Fruit fly (Drosophila melanogaster) whole organism, prepupa: ENCODE results near the gene Zwilch.

Source experiments
- CG10669 ChIP-seq: fragments of 200-800 bp; sonication (Bioruptor generic); optimal IDR thresholded peaks from 3 replicates; lab custom pipeline; 2018; ENCODE audit warnings: missing biosample characterization, mild to moderate bottlenecking, missing genetic modification characterization, moderate library complexity
- CG15336 ChIP-seq: fragments of 200-800 bp; sonication (Bioruptor generic); IDR thresholded peaks from 2 replicates; pipeline ENCODE4 v1.3.6; 2022; ENCODE audit warnings: missing biosample characterization, missing genetic modification characterization
- CG1621 ChIP-seq: fragments of 200-800 bp; sonication (Bioruptor generic); optimal IDR thresholded peaks from 3 replicates; lab custom pipeline; 2018; ENCODE audit warnings: missing biosample characterization, mild to moderate bottlenecking, missing genetic modification characterization
- CG3032 ChIP-seq: fragments of 200-800 bp; optimal IDR thresholded peaks from 2 replicates; lab custom pipeline; 2019; ENCODE audit warnings: missing biosample characterization, mild to moderate bottlenecking, missing genetic modification characterization, moderate library complexity
- CG34406 ChIP-seq: fragments of 200-800 bp; sonication (Bioruptor generic); optimal IDR thresholded peaks from 3 replicates; lab custom pipeline; 2016; ENCODE audit warnings: missing biosample characterization, missing genetic modification characterization
- CG3919 ChIP-seq: fragments of 200-800 bp; sonication (Bioruptor generic); optimal IDR thresholded peaks from 3 replicates; lab custom pipeline; 2016; ENCODE audit warnings: missing biosample characterization, missing genetic modification characterization
- CG4318 ChIP-seq: fragments of 200-800 bp; sonication (Bioruptor generic); optimal IDR thresholded peaks from 3 replicates; lab custom pipeline; 2017; ENCODE audit warnings: missing biosample characterization, mild to moderate bottlenecking, missing genetic modification characterization
- CG6163 ChIP-seq: fragments of 200-800 bp; sonication (Bioruptor generic); IDR thresholded peaks from 3 replicates; pipeline ENCODE4 v1.3.6; 2022; ENCODE audit warnings: missing biosample characterization, missing genetic modification characterization
- CG6792 ChIP-seq: fragments of 200-800 bp; sonication (Bioruptor generic); optimal IDR thresholded peaks from 3 replicates; lab custom pipeline; 2016; ENCODE audit warnings: missing biosample characterization, missing genetic modification characterization
- CG6808 ChIP-seq: fragments of 200-800 bp; sonication (Bioruptor generic); optimal IDR thresholded peaks from 3 replicates; lab custom pipeline; 2017; ENCODE audit warnings: missing biosample characterization, missing genetic modification characterization, mild to moderate bottlenecking, moderate library complexity, missing genetic modification reagents
- CG6854 ChIP-seq: fragments of 200-800 bp; sonication (Bioruptor generic); optimal IDR thresholded peaks from 2 replicates; lab custom pipeline; 2017; ENCODE audit warnings: missing biosample characterization, mild to moderate bottlenecking, missing genetic modification characterization
- CG8119 ChIP-seq: fragments of 200-800 bp; sonication (Bioruptor generic); IDR thresholded peaks from 3 replicates; pipeline ENCODE4 v1.3.6; 2022; ENCODE audit warnings: missing biosample characterization, missing genetic modification characterization
- CG8319 ChIP-seq: fragments of 200-800 bp; sonication (Bioruptor generic); optimal IDR thresholded peaks from 3 replicates; lab custom pipeline; 2016; ENCODE audit warnings: missing biosample characterization, missing genetic modification characterization
- CG9139 ChIP-seq: fragments of 200-800 bp; sonication (Bioruptor generic); optimal IDR thresholded peaks from 3 replicates; lab custom pipeline; 2017; ENCODE audit warnings: missing biosample characterization, mild to moderate bottlenecking, missing genetic modification characterization
- Eip75B ChIP-seq: fragments of 200-800 bp; sonication (Bioruptor generic); optimal IDR thresholded peaks from 3 replicates; lab custom pipeline; 2016; ENCODE audit warnings: missing biosample characterization, missing genetic modification characterization
- Eip78C ChIP-seq: fragments of 200-800 bp; sonication (Bioruptor generic); peaks from one replicate; lab custom pipeline; 2016; ENCODE audit warnings: missing biosample characterization, missing genetic modification characterization
- Gug ChIP-seq: fragments of 200-800 bp; sonication (Bioruptor generic); IDR thresholded peaks from 2 replicates; pipeline ENCODE4 v1.3.6; 2022; ENCODE audit warnings: missing biosample characterization, missing genetic modification characterization
- Hr39 ChIP-seq: fragments of 200-800 bp; sonication (Bioruptor generic); optimal IDR thresholded peaks from 2 replicates; lab custom pipeline; 2016; ENCODE audit warnings: missing biosample characterization, missing genetic modification characterization
- Hr4 ChIP-seq: fragments of 200-800 bp; sonication (Bioruptor generic); optimal IDR thresholded peaks from 3 replicates; lab custom pipeline; 2016; ENCODE audit warnings: missing biosample characterization, missing genetic modification characterization
- Lpt ChIP-seq: fragments of 200-800 bp; sonication (Bioruptor generic); optimal IDR thresholded peaks from 3 replicates; lab custom pipeline; 2016; ENCODE audit warnings: missing biosample characterization, missing genetic modification characterization
- OdsH ChIP-seq: fragments of 200-800 bp; sonication (Bioruptor generic); optimal IDR thresholded peaks from 3 replicates; lab custom pipeline; 2016; ENCODE audit warnings: missing biosample characterization, missing genetic modification characterization
- Sox102F ChIP-seq: fragments of 200-800 bp; sonication (Bioruptor generic); optimal IDR thresholded peaks from 2 replicates; lab custom pipeline; 2016; ENCODE audit warnings: missing biosample characterization, mild to moderate bottlenecking, missing genetic modification characterization
- Sox14 ChIP-seq: fragments of 200-800 bp; sonication (Bioruptor generic); optimal IDR thresholded peaks from 3 replicates; lab custom pipeline; 2016; ENCODE audit warnings: missing biosample characterization, missing genetic modification characterization
- achi ChIP-seq: fragments of 200-800 bp; sonication (Bioruptor generic); optimal IDR thresholded peaks from 3 replicates; lab custom pipeline; 2016; ENCODE audit warnings: missing biosample characterization, missing genetic modification characterization
- acj6 ChIP-seq: fragments of 200-800 bp; sonication (Bioruptor generic); optimal IDR thresholded peaks from 3 replicates; lab custom pipeline; 2016; ENCODE audit warnings: missing biosample characterization, missing genetic modification characterization
- cyc ChIP-seq: fragments of 200-800 bp; sonication (Bioruptor generic); optimal IDR thresholded peaks from 3 replicates; lab custom pipeline; 2016; ENCODE audit warnings: missing biosample characterization, missing genetic modification characterization
- dsx ChIP-seq: fragments of 200-800 bp; optimal IDR thresholded peaks from 3 replicates; lab custom pipeline; 2019; ENCODE audit warnings: missing biosample characterization, mild to moderate bottlenecking, missing genetic modification characterization, moderate library complexity; ENCODE audit not compliant: poor library complexity, severe bottlenecking
- eg ChIP-seq: fragments of 200-800 bp; sonication (Bioruptor generic); IDR thresholded peaks from 3 replicates; pipeline ENCODE4 v1.3.6; 2022; ENCODE audit warnings: missing biosample characterization, missing genetic modification characterization
- esn ChIP-seq: fragments of 200-800 bp; sonication (Bioruptor generic); optimal IDR thresholded peaks from 2 replicates; lab custom pipeline; 2016; ENCODE audit warnings: missing biosample characterization, mild to moderate bottlenecking, missing genetic modification characterization, moderate library complexity
- fd59A ChIP-seq: fragments of 200-800 bp; sonication (Bioruptor generic); optimal IDR thresholded peaks from 2 replicates; lab custom pipeline; 2017; ENCODE audit warnings: missing biosample characterization, mild to moderate bottlenecking, missing genetic modification characterization, missing genetic modification reagents
- fd85E ChIP-seq: fragments of 200-800 bp; sonication (Bioruptor generic); optimal IDR thresholded peaks from 3 replicates; lab custom pipeline; 2016; ENCODE audit warnings: missing biosample characterization, missing genetic modification characterization
- net ChIP-seq: fragments of 200-800 bp; sonication (Bioruptor generic); optimal IDR thresholded peaks from 3 replicates; lab custom pipeline; 2016; ENCODE audit warnings: missing biosample characterization, missing genetic modification characterization
- pdm3 ChIP-seq: fragments of 200-800 bp; sonication (Bioruptor generic); optimal IDR thresholded peaks from 3 replicates; lab custom pipeline; 2016; ENCODE audit warnings: missing biosample characterization, missing genetic modification characterization
- salr ChIP-seq, 2 experiments: fragments of 200-800 bp; sonication (Bioruptor generic); optimal IDR thresholded peaks; 3 replicates each; lab custom pipeline; 2016 to 2018; ENCODE audit warnings: missing biosample characterization in 2 of 2, missing genetic modification characterization in 2 of 2, mild to moderate bottlenecking in 1 of 2
- ss ChIP-seq, 2 experiments: fragments of 200-800 bp; sonication (Bioruptor generic); optimal IDR thresholded peaks; 2 replicates in 1 of 2; 3 replicates in 1 of 2; lab custom pipeline; 2017 to 2018; ENCODE audit warnings: mild to moderate bottlenecking in 2 of 2, missing biosample characterization in 2 of 2, missing genetic modification characterization in 2 of 2, moderate library complexity in 1 of 2
- topi ChIP-seq: fragments of 200-800 bp; sonication (Bioruptor generic); optimal IDR thresholded peaks from 3 replicates; lab custom pipeline; 2016; ENCODE audit warnings: missing biosample characterization, missing genetic modification characterization
- vri ChIP-seq: fragments of 200-800 bp; sonication (Bioruptor generic); optimal IDR thresholded peaks from 3 replicates; lab custom pipeline; 2016; ENCODE audit warnings: missing biosample characterization, mild to moderate bottlenecking, missing genetic modification characterization

Gene Zwilch

dm6 chr3R:31218997-31219992 is 6.1 kb upstream of the Zwilch start, which contains the start of gene ATPsynC (continued):
- TF ChIP-seq fd85E (GFP tag; lab: Kevin White, UChicago) (no peak), dsx (GFP tag; lab: Kevin White, UChicago) (peak; percentile 94), CG8319 (GFP tag; lab: Kevin White, UChicago) (no peak), eg (GFP tag; lab: Robert Waterston, UW) (no peak), CG15336 (no peak), salr (GFP tag; optimal IDR thresholded peaks at IDR 0.05; lab: Kevin White, UChicago) (no peak), ss (GFP tag; optimal IDR thresholded peaks at IDR 0.05; lab: Kevin White, UChicago) (peak in 1 of 2 experiments; percentile 59), CG10669 (GFP tag; lab: Kevin White, UChicago) (no peak), vri (peak; percentile 99), Hr39 (GFP tag; lab: Kevin White, UChicago) (no peak), CG6792 (no peak), CG34406 (GFP tag; lab: Kevin White, UChicago) (no peak), CG3919 (GFP tag; lab: Kevin White, UChicago) (peak; percentile 19), Lpt (no peak), Sox102F (no peak), CG6854 (GFP tag; lab: Kevin White, UChicago) (peak; percentile 85), net (peak; percentile 49), fd59A (no peak), CG1621 (tag; lab: Kevin White, UChicago) (peak; percentile 1), CG8119 (no peak), OdsH (GFP tag; lab: Kevin White, UChicago) (no peak), CG9139 (GFP tag; lab: Kevin White, UChicago) (peak; percentile 57), cyc (no peak), Eip75B (GFP tag; lab: Kevin White, UChicago) (no peak), Sox14 (GFP tag; lab: Kevin White, UChicago) (peak; percentile 20), achi (GFP tag; lab: Kevin White, UChicago) (peak; percentile 48), CG6163 (GFP tag; lab: Robert Waterston, UW) (no peak), CG3032 (tag; lab: Kevin White, UChicago) (peak; percentile 9), pdm3 (GFP tag; lab: Kevin White, UChicago) (no peak), Gug (GFP tag; lab: Robert Waterston, UW) (no peak), CG6808 (GFP tag; lab: Kevin White, UChicago) (peak; percentile 10), CG4318 (GFP tag; lab: Kevin White, UChicago) (no peak), Hr4 (GFP tag; lab: Kevin White, UChicago) (no peak), topi (GFP tag; lab: Kevin White, UChicago) (no peak)
- TF ChIP-seq, all 60 proteins: peak for 19

dm6 chr3R:31218214-31218876 is 5.2 kb upstream of the Zwilch start:
- TF ChIP-seq CG6854 (GFP tag; lab: Kevin White, UChicago) (peak; percentile 14), cyc (no peak), CG8119 (no peak), topi (GFP tag; lab: Kevin White, UChicago) (peak; percentile 19), Sox14 (GFP tag; lab: Kevin White, UChicago) (peak; percentile 27), CG15336 (no peak), esn (GFP tag; lab: Kevin White, UChicago) (peak; percentile 3), vri (peak; percentile 98), Eip75B (GFP tag; lab: Kevin White, UChicago) (no peak), Eip78C (GFP tag; lab: Kevin White, UChicago) (peak; percentile 12), acj6 (GFP tag; lab: Kevin White, UChicago) (no peak)
